In the genomic region with DNA sequence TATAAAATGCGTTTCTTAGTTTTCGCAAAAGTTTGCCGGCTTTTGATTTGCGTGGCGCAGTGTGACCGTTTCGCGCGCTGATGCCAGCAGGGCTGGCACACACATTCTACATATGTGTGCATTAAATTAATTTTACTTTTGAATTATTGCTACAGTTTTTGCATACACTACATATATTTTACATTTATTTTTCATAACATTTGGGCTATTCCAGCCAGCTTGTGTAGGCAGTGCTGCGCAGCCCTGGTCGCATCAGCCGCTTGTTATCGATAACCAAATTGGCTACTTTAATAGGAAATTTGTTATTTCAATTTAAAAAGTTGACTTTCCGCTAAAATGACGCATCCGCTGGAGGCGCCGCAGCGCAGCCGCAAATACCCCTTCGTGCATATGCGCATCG, we compare ENCODE assay signal across 1 fruit fly cellular context.
TF ChIP-seq lines count a peak whose summit lies in the region.

A gene (minus strand): TSS at position 57 of the 400 bp plus-strand sequence.
A gene (plus strand): TSS at position 260 of the 400 bp plus-strand sequence.

TF ChIP-seq in whole organism, embryonic, 481 proteins besides CTCF, POLR2A, EP300 and RAD21 (continued from another document and continues in another):
- TF ChIP-seq CG12299 (tag; optimal IDR thresholded peaks at IDR 0.05; lab: Kevin White, UChicago) (peak; percentile 41), CG18764 (GFP tag; optimal IDR thresholded peaks at IDR 0.05; lab: Kevin White, UChicago) (peak; percentile 40), CG34376 (GFP tag; optimal IDR thresholded peaks at IDR 0.05; lab: Kevin White, UChicago) (peak; percentile 31), ems (GFP tag; optimal IDR thresholded peaks at IDR 0.05; lab: Kevin White, UChicago) (peak; percentile 41), CG9932 (GFP tag; IDR thresholded peaks at IDR 0.05; lab: Robert Waterston, UW) (peak; percentile 79), cad (GFP tag; optimal IDR thresholded peaks at IDR 0.05; lab: Kevin White, UChicago) (no peak), Scr (GFP tag; IDR thresholded peaks at IDR 0.05; lab: Robert Waterston, UW; ENCODE audit: partially characterized antibody) (peak; percentile 57), Oaz (GFP tag; IDR thresholded peaks at IDR 0.05; lab: Robert Waterston, UW) (no peak), mam (GFP tag; optimal IDR thresholded peaks at IDR 0.05; lab: Kevin White, UChicago) (peak; percentile 70), D19B (GFP tag; optimal IDR thresholded peaks at IDR 0.05; lab: Kevin White, UChicago) (no peak), sima (GFP tag; optimal IDR thresholded peaks at IDR 0.05; lab: Kevin White, UChicago) (no peak), Hey (tag; optimal IDR thresholded peaks at IDR 0.05; lab: Kevin White, UChicago) (no peak), Usf (GFP tag; optimal IDR thresholded peaks at IDR 0.05; lab: Kevin White, UChicago) (no peak), pzg (GFP tag; optimal IDR thresholded peaks at IDR 0.05; lab: Kevin White, UChicago) (peak; percentile 93), CG4282 (GFP tag; optimal IDR thresholded peaks at IDR 0.05; lab: Kevin White, UChicago) (peak; percentile 6), peb (GFP tag; IDR thresholded peaks at IDR 0.05; lab: Robert Waterston, UW) (no peak), her (GFP tag; optimal IDR thresholded peaks at IDR 0.05; lab: Kevin White, UChicago) (no peak), p53 (GFP tag; optimal IDR thresholded peaks at IDR 0.05; lab: Kevin White, UChicago) (peak; percentile 30), Spps (tag; optimal IDR thresholded peaks at IDR 0.05; lab: Kevin White, UChicago) (no peak), CG15696 (tag; optimal IDR thresholded peaks at IDR 0.05; lab: Kevin White, UChicago) (peak; percentile 62), sim (GFP tag; IDR thresholded peaks at IDR 0.05; lab: Robert Waterston, UW) (no peak), CG5953 (GFP tag; IDR thresholded peaks at IDR 0.05; lab: Robert Waterston, UW) (0 out of 2 replicates have a peak, but pooled peaks have one; percentile 4), ewg (GFP tag; optimal IDR thresholded peaks at IDR 0.05; lab: Kevin White, UChicago) (peak; percentile 91), fru (optimal IDR thresholded peaks at IDR 0.05; lab: Kevin White, UChicago) (no peak), CG11247 (GFP tag; IDR thresholded peaks at IDR 0.05; lab: Robert Waterston, UW) (0 out of 2 replicates have a peak, but pooled peaks have one; percentile 39), dmrt99B (tag; optimal IDR thresholded peaks at IDR 0.05; lab: Kevin White, UChicago) (no peak), CG34224 (GFP tag; IDR thresholded peaks at IDR 0.05; lab: Robert Waterston, UW; ENCODE audit: partially characterized antibody) (peak; percentile 80), wor (GFP tag; IDR thresholded peaks at IDR 0.05; lab: Robert Waterston, UW) (no peak), Bteb2 (GFP tag; optimal IDR thresholded peaks at IDR 0.05; lab: Kevin White, UChicago) (peak; percentile 12), inv (GFP tag; IDR thresholded peaks at IDR 0.05; lab: Robert Waterston, UW; ENCODE audit: partially characterized antibody) (peak; percentile 45), CG11398 (GFP tag; optimal IDR thresholded peaks at IDR 0.05; lab: Kevin White, UChicago) (no peak), CG14965 (GFP tag; optimal IDR thresholded peaks at IDR 0.05; lab: Kevin White, UChicago; ENCODE audit: borderline replicate concordance) (no peak), CG10209 (GFP tag; optimal IDR thresholded peaks at IDR 0.05; lab: Kevin White, UChicago) (no peak), wek (GFP tag; optimal IDR thresholded peaks at IDR 0.05; lab: Kevin White, UChicago) (peak; percentile 99), pros (GFP tag; optimal IDR thresholded peaks at IDR 0.05; lab: Kevin White, UChicago) (no peak), Neu2 (GFP tag; optimal IDR thresholded peaks at IDR 0.05; lab: Kevin White, UChicago; ENCODE audit: borderline replicate concordance) (no peak), mirr (GFP tag; optimal IDR thresholded peaks at IDR 0.05; lab: Kevin White, UChicago) (no peak), CG10959 (GFP tag; IDR thresholded peaks at IDR 0.05; lab: Robert Waterston, UW) (peak; percentile 54; the same call in 1 of the 2 replicates), Fer1 (GFP tag; optimal IDR thresholded peaks at IDR 0.05; lab: Kevin White, UChicago) (peak; percentile 65), Hmx (GFP tag; optimal IDR thresholded peaks at IDR 0.05; lab: Kevin White, UChicago) (no peak), CG33557 (GFP tag; optimal IDR thresholded peaks at IDR 0.05; lab: Kevin White, UChicago) (peak; percentile 51), Hr39 (optimal IDR thresholded peaks at IDR 0.05; lab: Kevin White, UChicago) (no peak), Awh (GFP tag; IDR thresholded peaks at IDR 0.05; lab: Robert Waterston, UW) (no peak), nmo (GFP tag; optimal IDR thresholded peaks at IDR 0.05; lab: Kevin White, UChicago) (peak; percentile 70), CG2116 (GFP tag; optimal IDR thresholded peaks at IDR 0.05; lab: Kevin White, UChicago) (peak; percentile 45), cwo (GFP tag; optimal IDR thresholded peaks at IDR 0.05; lab: Kevin White, UChicago) (no peak), HHEX (GFP tag; optimal IDR thresholded peaks at IDR 0.05; lab: Kevin White, UChicago) (no peak), Adf1 (GFP tag; IDR thresholded peaks at IDR 0.05; lab: Robert Waterston, UW) (peak; percentile 31; the same call in 1 of the 2 replicates), CG1529 (GFP tag; optimal IDR thresholded peaks at IDR 0.05; lab: Kevin White, UChicago) (no peak), Hand (GFP tag; optimal IDR thresholded peaks at IDR 0.05; lab: Kevin White, UChicago) (no peak), HmgZ (tag; optimal IDR thresholded peaks at IDR 0.05; lab: Kevin White, UChicago) (peak; percentile 84), CG1603 (tag; optimal IDR thresholded peaks at IDR 0.05; lab: Kevin White, UChicago) (peak; percentile 81), CG6813 (GFP tag; optimal IDR thresholded peaks at IDR 0.05; lab: Kevin White, UChicago) (no peak), en (GFP tag; optimal IDR thresholded peaks at IDR 0.05; lab: Kevin White, UChicago) (no peak), bsh (GFP tag; optimal IDR thresholded peaks at IDR 0.05; lab: Kevin White, UChicago) (peak in 1 of 2 experiments; percentile 10), danr (GFP tag; IDR thresholded peaks at IDR 0.05; lab: Robert Waterston, UW) (0 out of 2 replicates have a peak, but pooled peaks have one; percentile 34), sens-2 (GFP tag; IDR thresholded peaks at IDR 0.05; lab: Robert Waterston, UW) (0 out of 2 replicates have a peak, but pooled peaks have one; percentile 29), CG2712 (tag; optimal IDR thresholded peaks at IDR 0.05; lab: Kevin White, UChicago) (peak; percentile 78), CG2120 (GFP tag; optimal IDR thresholded peaks at IDR 0.05; lab: Kevin White, UChicago) (peak; percentile 79), Doc3 (GFP tag; IDR thresholded peaks at IDR 0.05; lab: Robert Waterston, UW; ENCODE audit: partially characterized antibody) (peak; percentile 48; the same call in 1 of the 3 replicates), CG32772 (GFP tag; IDR thresholded peaks at IDR 0.05; lab: Robert Waterston, UW) (peak; percentile 58), CG13296 (GFP tag; optimal IDR thresholded peaks at IDR 0.05; lab: Kevin White, UChicago) (no peak), hb (GFP tag; IDR thresholded peaks at IDR 0.05; lab: Robert Waterston, UW; ENCODE audit: partially characterized antibody) (no peak), B-H2 (GFP tag; optimal IDR thresholded peaks at IDR 0.05; lab: Kevin White, UChicago) (peak; percentile 71), GATAe (GFP tag; conservative IDR thresholded peaks at IDR 0.05; lab: Robert Waterston, UW) (no peak), Lhr (GFP tag; optimal IDR thresholded peaks at IDR 0.05; lab: Kevin White, UChicago) (peak; percentile 77), CG15011 (GFP tag; optimal IDR thresholded peaks at IDR 0.05; lab: Kevin White, UChicago) (no peak), jing (GFP tag; optimal IDR thresholded peaks at IDR 0.05; lab: Kevin White, UChicago) (no peak), CG2202 (tag; optimal IDR thresholded peaks at IDR 0.05; lab: Kevin White, UChicago) (no peak), gcm (GFP tag; optimal IDR thresholded peaks at IDR 0.05; lab: Kevin White, UChicago) (no peak), Sox102F (GFP tag; optimal IDR thresholded peaks at IDR 0.05; lab: Kevin White, UChicago) (no peak), CG10654 (GFP tag; optimal IDR thresholded peaks at IDR 0.05; lab: Kevin White, UChicago) (peak; percentile 30), CG10431 (GFP tag; optimal IDR thresholded peaks at IDR 0.05; lab: Kevin White, UChicago) (no peak), Jarid2 (GFP tag; optimal IDR thresholded peaks at IDR 0.05; lab: Kevin White, UChicago) (no peak), Side (GFP tag; optimal IDR thresholded peaks at IDR 0.05; lab: Kevin White, UChicago) (peak; percentile 22), Six4 (GFP tag; optimal IDR thresholded peaks at IDR 0.05; lab: Kevin White, UChicago) (no peak), org-1 (GFP tag; optimal IDR thresholded peaks at IDR 0.05; lab: Kevin White, UChicago) (no peak), CG8944 (GFP tag; optimal IDR thresholded peaks at IDR 0.05; lab: Kevin White, UChicago) (no peak), E2f1 (GFP tag; IDR thresholded peaks at IDR 0.05; lab: Robert Waterston, UW) (peak; percentile 46; the same call in 1 of the 2 replicates), Dfd (GFP tag; optimal IDR thresholded peaks at IDR 0.05; lab: Kevin White, UChicago) (no peak), hkb (optimal IDR thresholded peaks at IDR 0.05; lab: Kevin White, UChicago) (no peak), hkb (GFP tag; IDR thresholded peaks at IDR 0.05; lab: Robert Waterston, UW) (peak; percentile 53; the same call in 1 of the 2 replicates), Atf-2 (GFP tag; optimal IDR thresholded peaks at IDR 0.05; lab: Kevin White, UChicago) (peak; percentile 30), Hr51 (GFP tag; optimal IDR thresholded peaks at IDR 0.05; lab: Kevin White, UChicago) (peak in 1 of 2 experiments; percentile 15), CG9817 (tag; optimal IDR thresholded peaks at IDR 0.05; lab: Kevin White, UChicago) (peak; percentile 46), CG14050 (GFP tag; IDR thresholded peaks at IDR 0.05; lab: Robert Waterston, UW) (peak; percentile 40; the same call in 2 of the 3 replicates), pfk (GFP tag; optimal IDR thresholded peaks at IDR 0.05; lab: Kevin White, UChicago) (no peak), dm (GFP tag; optimal IDR thresholded peaks at IDR 0.05; lab: Kevin White, UChicago) (peak; percentile 54), CG3847 (GFP tag; IDR thresholded peaks at IDR 0.05; lab: Robert Waterston, UW) (peak; percentile 79), Gug (GFP tag; IDR thresholded peaks at IDR 0.05; lab: Robert Waterston, UW) (peak; percentile 57; the same call in 3 of the 4 replicates), repo (GFP tag; optimal IDR thresholded peaks at IDR 0.05; lab: Kevin White, UChicago) (no peak), CG15514 (GFP tag; optimal IDR thresholded peaks at IDR 0.05; lab: Kevin White, UChicago) (peak; percentile 89), fd96Cb (tag; optimal IDR thresholded peaks at IDR 0.05; lab: Kevin White, UChicago) (peak; percentile 20), dpn (GFP tag; optimal IDR thresholded peaks at IDR 0.05; lab: Kevin White, UChicago) (peak; percentile 53), crol (GFP tag; IDR thresholded peaks at IDR 0.05; lab: Robert Waterston, UW) (no peak), shn (GFP tag; optimal IDR thresholded peaks at IDR 0.05; lab: Kevin White, UChicago) (peak; percentile 13), Doc2 (GFP tag; IDR thresholded peaks at IDR 0.05; lab: Robert Waterston, UW) (no peak), ham (GFP tag; IDR thresholded peaks at IDR 0.05; lab: Robert Waterston, UW) (no peak), sd (tag; optimal IDR thresholded peaks at IDR 0.05; lab: Kevin White, UChicago) (no peak), CrebB (tag; optimal IDR thresholded peaks at IDR 0.05; lab: Kevin White, UChicago) (no peak), CG5245 (GFP tag; optimal IDR thresholded peaks at IDR 0.05; lab: Kevin White, UChicago) (no peak), Dll (GFP tag; IDR thresholded peaks at IDR 0.05; lab: Robert Waterston, UW; ENCODE audit: partially characterized antibody) (peak; percentile 64; the same call in 3 of the 4 replicates), CG43689 (GFP tag; IDR thresholded peaks at IDR 0.05; lab: Robert Waterston, UW) (no peak), sob (GFP tag; IDR thresholded peaks at IDR 0.05; lab: Robert Waterston, UW) (peak; percentile 55), CG3065 (GFP tag; optimal IDR thresholded peaks at IDR 0.05; lab: Kevin White, UChicago) (peak; percentile 19), salm (tag; optimal IDR thresholded peaks at IDR 0.05; lab: Kevin White, UChicago) (peak; percentile 23), CG2199 (GFP tag; IDR thresholded peaks at IDR 0.05; lab: Robert Waterston, UW) (peak; percentile 57; the same call in 1 of the 3 replicates), CG2678 (tag; optimal IDR thresholded peaks at IDR 0.05; lab: Kevin White, UChicago) (no peak), C15 (GFP tag; IDR thresholded peaks at IDR 0.05; lab: Robert Waterston, UW) (no peak), usp (GFP tag; optimal IDR thresholded peaks at IDR 0.05; lab: Kevin White, UChicago) (no peak), CG30403 (GFP tag; optimal IDR thresholded peaks at IDR 0.05; lab: Kevin White, UChicago) (peak; percentile 76), cas (GFP tag; IDR thresholded peaks at IDR 0.05; lab: Robert Waterston, UW) (0 out of 2 replicates have a peak, but pooled peaks have one; percentile 37), CG10565 (GFP tag; optimal IDR thresholded peaks at IDR 0.05; lab: Kevin White, UChicago) (no peak), toy (GFP tag; IDR thresholded peaks at IDR 0.05; lab: Robert Waterston, UW) (no peak), al (GFP tag; IDR thresholded peaks at IDR 0.05; lab: Robert Waterston, UW) (peak; percentile 41; the same call in 1 of the 2 replicates), sisA (GFP tag; IDR thresholded peaks at IDR 0.05; lab: Robert Waterston, UW) (peak; percentile 62), CG12391 (tag; optimal IDR thresholded peaks at IDR 0.05; lab: Kevin White, UChicago) (peak; percentile 56), E2f2 (GFP tag; IDR thresholded peaks at IDR 0.05; lab: Robert Waterston, UW) (peak; percentile 85), CG10267 (tag; optimal IDR thresholded peaks at IDR 0.05; lab: Kevin White, UChicago) (peak; percentile 64), Vsx1 (GFP tag; optimal IDR thresholded peaks at IDR 0.05; lab: Kevin White, UChicago) (peak; percentile 76), CG13424 (tag; optimal IDR thresholded peaks at IDR 0.05; lab: Kevin White, UChicago) (peak; percentile 57), HLH3B (GFP tag; IDR thresholded peaks at IDR 0.05; lab: Robert Waterston, UW) (peak; percentile 47; the same call in 1 of the 2 replicates), NFAT (GFP tag; IDR thresholded peaks at IDR 0.05; lab: Robert Waterston, UW) (peak; percentile 67), br (optimal IDR thresholded peaks at IDR 0.05; lab: Kevin White, UChicago) (no peak), CG1024 (GFP tag; IDR thresholded peaks at IDR 0.05; lab: Robert Waterston, UW) (peak; percentile 60)
